Worm (Caenorhabditis elegans): ENCODE results near the gene T23B7.2.

ce11 chrII:4793320-4793719 is 48.7 kb downstream of the T23B7.2 start:
- no peak for TF ChIP-seq snpc-4 (tag; optimal IDR thresholded peaks at IDR 0.05)
- TF ChIP-seq unc-39 (tag; optimal IDR thresholded peaks at IDR 0.05): no peak
